Worm (Caenorhabditis elegans) whole organism, L2 larva: ENCODE results near the gene mfsd-13.2.

Source experiments
- C34F6.9 ChIP-seq: fragments of 150-350 bp; optimal IDR thresholded peaks from 2 replicates; lab custom pipeline; 2014; ENCODE audit warnings: missing biosample characterization, missing genetic modification characterization
- F13H6.1 ChIP-seq: sonication (generic microtip); optimal IDR thresholded peaks from 2 replicates; lab custom pipeline; 2016; ENCODE audit warnings: missing genetic modification characterization, missing compliant biosample characterization
- Y55F3AM.14 ChIP-seq: fragments of 200-800 bp; sonication (Bioruptor generic); optimal IDR thresholded peaks from 2 replicates; lab custom pipeline; 2018; ENCODE audit warnings: mild to moderate bottlenecking, missing genetic modification characterization, missing compliant biosample characterization
- ZK546.5 ChIP-seq: sonication (generic microtip); optimal IDR thresholded peaks from 2 replicates; lab custom pipeline; 2017; ENCODE audit warnings: missing biosample characterization, missing genetic modification characterization
- alr-1 ChIP-seq: fragments of 150-350 bp; optimal IDR thresholded peaks from 2 replicates; lab custom pipeline; 2014; ENCODE audit warnings: missing biosample characterization, missing genetic modification characterization
- aly-2 ChIP-seq: fragments of 150-350 bp; optimal IDR thresholded peaks from 2 replicates; lab custom pipeline; 2014; ENCODE audit warnings: missing biosample characterization, missing genetic modification characterization
- ama-1 ChIP-seq: fragments of 150-350 bp; optimal IDR thresholded peaks from 2 replicates; lab custom pipeline; 2018; ENCODE audit warnings: inconsistent platforms
- blmp-1 ChIP-seq: sonication (generic microtip); optimal IDR thresholded peaks from 2 replicates; lab custom pipeline; 2017; ENCODE audit warnings: missing genetic modification characterization, mild to moderate bottlenecking, missing compliant biosample characterization, antibody characterized with exemption, moderate library complexity; ENCODE audit not compliant: insufficient read depth
- ceh-16 ChIP-seq: fragments of 150-350 bp; optimal IDR thresholded peaks from 2 replicates; lab custom pipeline; 2014; ENCODE audit warnings: missing biosample characterization, missing genetic modification characterization
- crh-2 ChIP-seq: sonication (generic microtip); optimal IDR thresholded peaks from 2 replicates; lab custom pipeline; 2017; ENCODE audit warnings: missing biosample characterization, missing genetic modification characterization
- dmd-4 ChIP-seq: sonication (generic microtip); optimal IDR thresholded peaks from 2 replicates; lab custom pipeline; 2017; ENCODE audit warnings: missing biosample characterization, missing genetic modification characterization
- elt-1 ChIP-seq: fragments of 150-350 bp; optimal IDR thresholded peaks from 2 replicates; lab custom pipeline; 2014; ENCODE audit warnings: missing biosample characterization, missing genetic modification characterization
- elt-3 ChIP-seq: sonication (generic microtip); optimal IDR thresholded peaks from 2 replicates; lab custom pipeline; 2017; ENCODE audit warnings: missing biosample characterization, missing genetic modification characterization
- fos-1 ChIP-seq: fragments of 150-350 bp; optimal IDR thresholded peaks from 2 replicates; lab custom pipeline; 2014; ENCODE audit warnings: missing biosample characterization, missing genetic modification characterization
- gmeb-1 ChIP-seq: fragments of 150-350 bp; optimal IDR thresholded peaks from 2 replicates; lab custom pipeline; 2014; ENCODE audit warnings: missing biosample characterization, missing genetic modification characterization
- lin-11 ChIP-seq: fragments of 150-350 bp; sonication (generic microtip); optimal IDR thresholded peaks from 2 replicates; lab custom pipeline; 2014; ENCODE audit warnings: missing biosample characterization, missing genetic modification characterization, inconsistent platforms, mixed read lengths
- lsy-2 ChIP-seq, 2 experiments: fragments of 150-350 bp in 1 of 2; sonication (generic microtip) in 1 of 2; optimal IDR thresholded peaks; 2 replicates each; lab custom pipeline; 2014 to 2017; ENCODE audit warnings: missing biosample characterization in 2 of 2, missing genetic modification characterization in 2 of 2
- mab-5 ChIP-seq: fragments of 150-350 bp; optimal IDR thresholded peaks from 2 replicates; lab custom pipeline; 2014; ENCODE audit warnings: missing biosample characterization, missing genetic modification characterization
- mbf-1 ChIP-seq: sonication (generic microtip); optimal IDR thresholded peaks from 2 replicates; lab custom pipeline; 2017; ENCODE audit warnings: missing biosample characterization, missing genetic modification characterization
- nhr-10 ChIP-seq: sonication (generic microtip); optimal IDR thresholded peaks from 2 replicates; lab custom pipeline; 2017; ENCODE audit warnings: missing biosample characterization, missing genetic modification characterization
- nhr-11 ChIP-seq: fragments of 150-350 bp; optimal IDR thresholded peaks from 2 replicates; lab custom pipeline; 2014; ENCODE audit warnings: missing biosample characterization, missing genetic modification characterization
- nhr-12 ChIP-seq: fragments of 150-350 bp; optimal IDR thresholded peaks from 2 replicates; lab custom pipeline; 2014; ENCODE audit warnings: missing biosample characterization, missing genetic modification characterization
- nhr-129 ChIP-seq: fragments of 150-350 bp; optimal IDR thresholded peaks from 2 replicates; lab custom pipeline; 2014; ENCODE audit warnings: missing biosample characterization, missing genetic modification characterization
- nhr-21 ChIP-seq: fragments of 150-350 bp; optimal IDR thresholded peaks from 2 replicates; lab custom pipeline; 2014; ENCODE audit warnings: missing biosample characterization, missing genetic modification characterization
- nhr-237 ChIP-seq: fragments of 150-350 bp; optimal IDR thresholded peaks from 2 replicates; lab custom pipeline; 2014; ENCODE audit warnings: missing biosample characterization, missing genetic modification characterization
- nhr-25 ChIP-seq: fragments of 150-350 bp; sonication (generic microtip); optimal IDR thresholded peaks from 3 replicates; lab custom pipeline; 2014; ENCODE audit warnings: missing biosample characterization, missing genetic modification characterization
- nhr-6 ChIP-seq: fragments of 150-350 bp; optimal IDR thresholded peaks from 2 replicates; lab custom pipeline; 2014; ENCODE audit warnings: missing biosample characterization, missing genetic modification characterization
- nhr-77 ChIP-seq: fragments of 150-350 bp; optimal IDR thresholded peaks from 2 replicates; lab custom pipeline; 2014; ENCODE audit warnings: missing biosample characterization, missing genetic modification characterization
- peb-1 ChIP-seq: fragments of 150-350 bp; optimal IDR thresholded peaks from 2 replicates; lab custom pipeline; 2014; ENCODE audit warnings: missing biosample characterization, missing genetic modification characterization
- sem-4 ChIP-seq: fragments of 150-350 bp; optimal IDR thresholded peaks from 2 replicates; lab custom pipeline; 2014; ENCODE audit warnings: missing biosample characterization, missing genetic modification reagents, missing genetic modification characterization
- skn-1 ChIP-seq: sonication (generic microtip); optimal IDR thresholded peaks from 2 replicates; lab custom pipeline; 2017; ENCODE audit warnings: missing biosample characterization, missing genetic modification characterization
- sma-3 ChIP-seq: sonication (generic microtip); optimal IDR thresholded peaks from 2 replicates; lab custom pipeline; 2016; ENCODE audit warnings: missing genetic modification reagents, missing genetic modification characterization, missing compliant biosample characterization
- sma-9 ChIP-seq, 2 experiments: fragments of 150-350 bp in 1 of 2; sonication (generic microtip) in 1 of 2; optimal IDR thresholded peaks; 2 replicates each; lab custom pipeline; 2014 to 2016; ENCODE audit warnings: missing genetic modification characterization in 2 of 2, mild to moderate bottlenecking in 1 of 2, missing biosample characterization in 1 of 2, missing compliant biosample characterization in 1 of 2, missing genetic modification reagents in 1 of 2, moderate library complexity in 1 of 2
- snpc-4 ChIP-seq: fragments of 150-350 bp; optimal IDR thresholded peaks from 2 replicates; lab custom pipeline; 2014; ENCODE audit warnings: missing biosample characterization, missing genetic modification characterization
- unc-39 ChIP-seq: fragments of 150-350 bp; optimal IDR thresholded peaks from 2 replicates; lab custom pipeline; 2014; ENCODE audit warnings: missing biosample characterization, missing genetic modification characterization
- unc-62 ChIP-seq: fragments of 150-350 bp; optimal IDR thresholded peaks from 2 replicates; lab custom pipeline; 2014; ENCODE audit warnings: missing biosample characterization, missing genetic modification reagents, missing genetic modification characterization
- zag-1 ChIP-seq: fragments of 150-350 bp; optimal IDR thresholded peaks from 2 replicates; lab custom pipeline; 2014; ENCODE audit warnings: missing biosample characterization, missing genetic modification characterization
- ztf-11 ChIP-seq: sonication (generic microtip); optimal IDR thresholded peaks from 2 replicates; lab custom pipeline; 2017; ENCODE audit warnings: missing biosample characterization, missing genetic modification characterization
- ztf-4 ChIP-seq: fragments of 150-350 bp; optimal IDR thresholded peaks from 2 replicates; lab custom pipeline; 2014; ENCODE audit warnings: missing biosample characterization, missing genetic modification characterization

Gene mfsd-13.2

ce11 chrII:7165749-7166148, at the start of gene mfsd-13.2:
mfsd-13.2 (minus strand) TSS chrII:7165849.
- no peak for TF ChIP-seq nhr-77 (tag; lab: Kevin White, UChicago)
- no peak for TF ChIP-seq ceh-16 (tag; lab: Kevin White, UChicago)
- no peak for TF ChIP-seq sma-9 (GFP tag; optimal IDR thresholded peaks at IDR 0.05; lab: Kevin White, UChicago)
- no peak for TF ChIP-seq sma-9 (tag; optimal IDR thresholded peaks at IDR 0.05; lab: Kevin White, UChicago)
- TF ChIP-seq nhr-25 (tag; lab: Kevin White, UChicago), result no peak
- TF ChIP-seq alr-1 (tag; lab: Kevin White, UChicago), result no peak
- TF ChIP-seq nhr-129 (tag; lab: Kevin White, UChicago), result no peak
- no peak for TF ChIP-seq elt-3 (tag; lab: Kevin White, UChicago)
- TF ChIP-seq nhr-21 (tag; lab: Kevin White, UChicago), result no peak

- TF ChIP-seq nhr-12 (tag; lab: Kevin White, UChicago) (no peak), C34F6.9 (tag; lab: Kevin White, UChicago) (no peak), zag-1 (tag; lab: Kevin White, UChicago) (no peak), nhr-11 (tag; lab: Kevin White, UChicago) (no peak), sem-4 (tag; lab: Kevin White, UChicago) (no peak), snpc-4 (tag; lab: Kevin White, UChicago) (no peak), F13H6.1 (tag; lab: Kevin White, UChicago) (no peak), ceh-16 (tag; lab: Kevin White, UChicago) (no peak), nhr-237 (tag; lab: Kevin White, UChicago) (no peak), ama-1 (lab: Kevin White, UChicago) (no peak), nhr-77 (tag; lab: Kevin White, UChicago) (no peak), gmeb-1 (tag; lab: Kevin White, UChicago) (no peak), nhr-21 (tag; lab: Kevin White, UChicago) (no peak), crh-2 (tag; lab: Kevin White, UChicago) (no peak), nhr-6 (tag; lab: Kevin White, UChicago) (no peak), dmd-4 (tag; lab: Kevin White, UChicago) (no peak), lin-11 (tag; lab: Kevin White, UChicago) (no peak)
Measured at ce11 chrII:7212059-7212458, 46.4 kb upstream of the mfsd-13.2 start, which contains the start of gene E04F6.9. E04F6.9 (minus strand) TSS chrII:7212159.

- no peak for TF ChIP-seq nhr-10 (tag; lab: Kevin White, UChicago)
- TF ChIP-seq sma-3 (GFP tag; lab: Kevin White, UChicago), result no peak
- TF ChIP-seq unc-62 (GFP tag; lab: Kevin White, UChicago), result no peak
- no peak for TF ChIP-seq ZK546.5
- TF ChIP-seq dmd-4 (tag; lab: Kevin White, UChicago), result no peak
- TF ChIP-seq nhr-6 (tag; lab: Kevin White, UChicago), result no peak
- no peak for TF ChIP-seq aly-2 (tag; lab: Kevin White, UChicago)
- peak in 1 of 2 experiments; percentile 36 for TF ChIP-seq lsy-2 (tag; optimal IDR thresholded peaks at IDR 0.05; lab: Kevin White, UChicago)
- TF ChIP-seq Y55F3AM.14 (GFP tag; lab: Kevin White, UChicago), result no peak
- TF ChIP-seq, all 48 proteins: peak for 1
Measured at ce11 chrII:7211280-7211679, 45.6 kb upstream of the mfsd-13.2 start, which contains the start of gene E04F6.8. E04F6.8 (minus strand) TSS chrII:7211380.

- TF ChIP-seq Y55F3AM.14 (GFP tag; lab: Kevin White, UChicago), result no peak
- TF ChIP-seq snpc-4 (tag; lab: Kevin White, UChicago), result no peak
- TF ChIP-seq crh-2 (tag; lab: Kevin White, UChicago), result no peak
- TF ChIP-seq ztf-11 (tag; lab: Kevin White, UChicago), result no peak
- TF ChIP-seq mab-5, result no peak
- TF ChIP-seq elt-1 (tag; lab: Kevin White, UChicago), result no peak
- TF ChIP-seq aly-2 (tag; lab: Kevin White, UChicago), result no peak
- TF ChIP-seq nhr-77 (tag; lab: Kevin White, UChicago), result no peak
- TF ChIP-seq fos-1 (tag; lab: Kevin White, UChicago), result no peak
Measured at ce11 chrII:7210187-7210586, 44.5 kb upstream of the mfsd-13.2 start, which contains the start of gene E04F6.15. E04F6.15 (minus strand) TSS chrII:7210287.

- TF ChIP-seq snpc-4 (tag; lab: Kevin White, UChicago) (no peak), F13H6.1 (tag; lab: Kevin White, UChicago) (no peak), nhr-12 (tag; lab: Kevin White, UChicago) (no peak), nhr-6 (tag; lab: Kevin White, UChicago) (no peak), sma-9 (GFP tag; optimal IDR thresholded peaks at IDR 0.05; lab: Kevin White, UChicago) (no peak), sma-9 (tag; optimal IDR thresholded peaks at IDR 0.05; lab: Kevin White, UChicago) (no peak), alr-1 (tag; lab: Kevin White, UChicago) (no peak), sma-3 (GFP tag; lab: Kevin White, UChicago) (no peak), ztf-4 (tag; lab: Kevin White, UChicago) (no peak), mbf-1 (tag; lab: Kevin White, UChicago) (no peak), elt-3 (tag; lab: Kevin White, UChicago) (no peak), ZK546.5 (no peak), blmp-1 (tag; lab: Kevin White, UChicago) (no peak), skn-1 (tag; lab: Kevin White, UChicago) (no peak), nhr-129 (tag; lab: Kevin White, UChicago) (no peak), mab-5 (no peak), peb-1 (no peak), unc-39 (tag; lab: Kevin White, UChicago) (no peak)
Measured at ce11 chrII:7208184-7208583, 42.5 kb upstream of the mfsd-13.2 start, which contains the start of gene dhs-7. dhs-7 (minus strand) TSS chrII:7208460.
